Fruit fly (Drosophila melanogaster): ENCODE measurements around the gene CG9396.
A peak's percentile ranks its signal among the peaks of the same experiment; 100 is the strongest.

CG9396 gene

DNA sequence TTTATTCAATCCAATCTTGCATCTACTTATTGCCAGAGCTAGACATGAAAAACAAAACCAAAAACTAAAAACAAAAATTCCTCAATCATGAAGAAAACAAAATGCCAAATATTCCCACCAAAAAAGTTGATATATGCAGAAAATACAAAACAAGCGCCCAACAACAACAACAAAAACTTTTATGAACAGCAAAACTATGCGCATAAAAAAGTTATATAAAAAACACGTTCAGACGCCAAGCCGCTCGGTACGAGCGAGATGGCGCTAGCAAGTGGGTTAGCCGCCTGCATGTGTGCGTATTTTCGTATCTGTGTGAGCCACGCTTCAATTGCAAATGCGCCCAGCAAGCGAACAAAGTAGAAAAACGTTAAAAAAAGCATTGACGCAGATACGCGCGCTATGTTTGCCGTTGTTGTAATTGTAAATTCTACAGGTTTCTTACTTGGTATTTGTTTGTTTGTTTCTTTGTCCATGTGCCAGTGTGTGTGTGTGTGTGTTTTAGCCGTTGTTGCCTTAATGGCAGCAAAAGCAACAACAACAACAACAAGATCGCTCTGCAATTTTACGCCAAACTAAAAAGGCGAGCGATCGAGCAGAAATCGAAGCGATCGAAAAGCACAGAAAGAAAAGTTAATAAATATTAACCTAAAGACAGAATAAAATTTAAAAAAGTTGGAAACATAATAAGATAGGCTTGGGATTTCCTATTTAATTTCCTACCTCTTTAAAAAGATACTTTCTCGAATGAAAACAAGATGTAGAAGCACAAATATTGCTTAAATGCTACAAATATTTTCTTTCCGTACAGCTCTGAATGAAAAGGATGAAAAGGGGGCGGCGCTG lies 22.2 kb upstream of the CG9396 start (continued):
- TF ChIP-seq CG13287 (GFP tag; IDR thresholded peaks at IDR 0.05; ENCODE audit: partially characterized antibody): peak; percentile 22; the same call in 1 of the 2 replicates
- TF ChIP-seq sd (tag; optimal IDR thresholded peaks at IDR 0.05): peak; percentile 93
- TF ChIP-seq E2f2 (GFP tag; IDR thresholded peaks at IDR 0.05): no peak
- TF ChIP-seq CG1792 (GFP tag; optimal IDR thresholded peaks at IDR 0.05): no peak
- TF ChIP-seq CG17328 (GFP tag; IDR thresholded peaks at IDR 0.05): no peak
- no peak for TF ChIP-seq Bgb (GFP tag; IDR thresholded peaks at IDR 0.05; ENCODE audit: partially characterized antibody)
- no peak for TF ChIP-seq chif (GFP tag; optimal IDR thresholded peaks at IDR 0.05)
- peak; percentile 73 for TF ChIP-seq kni (GFP tag; optimal IDR thresholded peaks at IDR 0.05)
- no peak for TF ChIP-seq Lim3 (GFP tag; IDR thresholded peaks at IDR 0.05)
- peak; percentile 7 for TF ChIP-seq B-H2 (GFP tag; optimal IDR thresholded peaks at IDR 0.05)
- TF ChIP-seq twi (tag; optimal IDR thresholded peaks at IDR 0.05): no peak
- no peak for TF ChIP-seq Fer2 (tag; optimal IDR thresholded peaks at IDR 0.05)
- peak; percentile 99 for TF ChIP-seq chinmo (GFP tag; IDR thresholded peaks at IDR 0.05; ENCODE audit: partially characterized antibody)
- TF ChIP-seq toy (GFP tag; IDR thresholded peaks at IDR 0.05): no peak
- no peak for TF ChIP-seq ac (GFP tag; optimal IDR thresholded peaks at IDR 0.05)
- no peak for TF ChIP-seq CG12391 (tag; optimal IDR thresholded peaks at IDR 0.05)
- TF ChIP-seq CG43689 (GFP tag; IDR thresholded peaks at IDR 0.05): no peak
- no peak for TF ChIP-seq tup (GFP tag; optimal IDR thresholded peaks at IDR 0.05)
- peak; percentile 22 for TF ChIP-seq pros (GFP tag; optimal IDR thresholded peaks at IDR 0.05)
- no peak for TF ChIP-seq CG6854 (GFP tag; optimal IDR thresholded peaks at IDR 0.05)
- TF ChIP-seq D19A (tag; optimal IDR thresholded peaks at IDR 0.05): no peak
- peak; percentile 65 for TF ChIP-seq CG4360 (GFP tag; IDR thresholded peaks at IDR 0.05)
- no peak for TF ChIP-seq Hmr (GFP tag; optimal IDR thresholded peaks at IDR 0.05)
- TF ChIP-seq CG2199 (GFP tag; IDR thresholded peaks at IDR 0.05): 0 out of 3 replicates have a peak, but pooled peaks have one; percentile 8
- no peak for TF ChIP-seq Abd-B (GFP tag; optimal IDR thresholded peaks at IDR 0.05)
- no peak for TF ChIP-seq CG15011 (GFP tag; optimal IDR thresholded peaks at IDR 0.05)
- no peak for TF ChIP-seq CG1603 (tag; optimal IDR thresholded peaks at IDR 0.05)
- TF ChIP-seq sr (GFP tag; IDR thresholded peaks at IDR 0.05): no peak
- TF ChIP-seq CG14667 (GFP tag; IDR thresholded peaks at IDR 0.05): no peak
- TF ChIP-seq kah (GFP tag; optimal IDR thresholded peaks at IDR 0.05): no peak
- TF ChIP-seq ato (GFP tag; IDR thresholded peaks at IDR 0.05; ENCODE audit: partially characterized antibody): no peak
- TF ChIP-seq CG34224 (GFP tag; IDR thresholded peaks at IDR 0.05; ENCODE audit: partially characterized antibody): no peak
- no peak for TF ChIP-seq CG34422 (GFP tag; IDR thresholded peaks at IDR 0.05)
- TF ChIP-seq CG12104 (GFP tag; optimal IDR thresholded peaks at IDR 0.05): no peak
- peak; percentile 84 for TF ChIP-seq sqz (GFP tag; optimal IDR thresholded peaks at IDR 0.05)
- no peak for TF ChIP-seq Ptx1 (GFP tag; IDR thresholded peaks at IDR 0.05)
- TF ChIP-seq BEAF-32 (GFP tag; optimal IDR thresholded peaks at IDR 0.05): no peak
- TF ChIP-seq CG11723 (GFP tag; optimal IDR thresholded peaks at IDR 0.05): no peak
- no peak for TF ChIP-seq CG7928 (GFP tag; optimal IDR thresholded peaks at IDR 0.05)
- TF ChIP-seq Meics (GFP tag; optimal IDR thresholded peaks at IDR 0.05): no peak
- TF ChIP-seq CG2129 (GFP tag; IDR thresholded peaks at IDR 0.05; ENCODE audit: partially characterized antibody): no peak
- TF ChIP-seq CG14014 (GFP tag; IDR thresholded peaks at IDR 0.05): no peak
- no peak for TF ChIP-seq stwl (tag; optimal IDR thresholded peaks at IDR 0.05)
- no peak for TF ChIP-seq CG17829 (tag; optimal IDR thresholded peaks at IDR 0.05)
- TF ChIP-seq CG12236 (GFP tag; optimal IDR thresholded peaks at IDR 0.05): no peak
- no peak for TF ChIP-seq Ets97D (GFP tag; optimal IDR thresholded peaks at IDR 0.05)
- no peak for TF ChIP-seq exex (tag; optimal IDR thresholded peaks at IDR 0.05)
- TF ChIP-seq Myb (GFP tag; optimal IDR thresholded peaks at IDR 0.05): no peak
- TF ChIP-seq Sin3A (optimal IDR thresholded peaks at IDR 0.05): no peak

All from whole organism, embryonic.